Fruit fly (Drosophila melanogaster) whole organism, embryonic: ENCODE data around the gene Idgf4.

Experiments used
- Abd-B ChIP-seq: fragments of 200-800 bp; sonication (Bioruptor generic); optimal IDR thresholded peaks from 2 replicates; lab custom pipeline; 2018; ENCODE audit warnings: missing biosample characterization, mild to moderate bottlenecking, missing genetic modification characterization, moderate library complexity
- CG1024 ChIP-seq: fragments of 200-800 bp; sonication (Bioruptor generic); IDR thresholded peaks from 2 replicates; pipeline ENCODE4 v1.3.6; 2022; ENCODE audit warnings: missing biosample characterization, missing genetic modification characterization
- CG12236 ChIP-seq: fragments of 200-800 bp; sonication (Bioruptor generic); optimal IDR thresholded peaks from 2 replicates; lab custom pipeline; 2016; ENCODE audit warnings: missing biosample characterization, missing genetic modification characterization
- CG1529 ChIP-seq: fragments of 200-800 bp; sonication (Bioruptor generic); optimal IDR thresholded peaks from 3 replicates; lab custom pipeline; 2018; ENCODE audit warnings: missing biosample characterization, missing genetic modification characterization
- CG15696 ChIP-seq: fragments of 200-800 bp; sonication (Bioruptor generic); optimal IDR thresholded peaks from 2 replicates; lab custom pipeline; 2019; ENCODE audit warnings: missing biosample characterization, mild to moderate bottlenecking, missing genetic modification characterization, moderate library complexity
- CG17361 ChIP-seq: fragments of 200-800 bp; sonication (Bioruptor generic); IDR thresholded peaks from 3 replicates; pipeline ENCODE4 v1.3.6; 2022; ENCODE audit warnings: missing biosample characterization, missing genetic modification characterization
- CG17802 ChIP-seq: fragments of 200-800 bp; sonication (Bioruptor generic); optimal IDR thresholded peaks from 2 replicates; lab custom pipeline; 2018; ENCODE audit warnings: missing biosample characterization, mild to moderate bottlenecking, missing genetic modification characterization, moderate library complexity
- CG18262 ChIP-seq: fragments of 200-800 bp; optimal IDR thresholded peaks from 3 replicates; lab custom pipeline; 2019; ENCODE audit warnings: missing biosample characterization, mild to moderate bottlenecking, missing genetic modification characterization, moderate library complexity
- CG2678 ChIP-seq: fragments of 200-800 bp; sonication (Bioruptor generic); optimal IDR thresholded peaks from 3 replicates; lab custom pipeline; 2019; ENCODE audit warnings: missing biosample characterization, mild to moderate bottlenecking, missing genetic modification characterization, moderate library complexity
- CG2875 ChIP-seq: fragments of 200-800 bp; sonication (Bioruptor generic); optimal IDR thresholded peaks from 2 replicates; lab custom pipeline; 2017; ENCODE audit warnings: missing biosample characterization, mild to moderate bottlenecking, missing genetic modification characterization, missing genetic modification reagents
- CG30403 ChIP-seq: fragments of 200-800 bp; sonication (Bioruptor generic); optimal IDR thresholded peaks from 3 replicates; lab custom pipeline; 2016; ENCODE audit warnings: missing biosample characterization, missing genetic modification characterization
- CG30431 ChIP-seq: fragments of 200-800 bp; sonication (Bioruptor generic); optimal IDR thresholded peaks from 2 replicates; lab custom pipeline; 2017; ENCODE audit warnings: missing biosample characterization, missing genetic modification characterization
- CG34224 ChIP-seq: fragments of 200-800 bp; sonication (Bioruptor generic); IDR thresholded peaks from 3 replicates; pipeline ENCODE4 v1.3.6; 2022; ENCODE audit warnings: missing biosample characterization, missing genetic modification characterization; ENCODE audit not compliant: partially characterized antibody
- CG3995 ChIP-seq: fragments of 200-800 bp; sonication (Bioruptor generic); optimal IDR thresholded peaks from 3 replicates; lab custom pipeline; 2016; ENCODE audit warnings: missing biosample characterization, missing genetic modification characterization
- CG4282 ChIP-seq: fragments of 200-800 bp; sonication (Bioruptor generic); optimal IDR thresholded peaks from 2 replicates; lab custom pipeline; 2016; ENCODE audit warnings: missing biosample characterization, missing genetic modification characterization
- CG5953 ChIP-seq: fragments of 200-800 bp; sonication (Bioruptor generic); IDR thresholded peaks from 2 replicates; pipeline ENCODE4 v1.3.6; 2022; ENCODE audit warnings: missing biosample characterization, missing genetic modification characterization
- CG7271 ChIP-seq: fragments of 200-800 bp; sonication (Bioruptor generic); optimal IDR thresholded peaks from 2 replicates; lab custom pipeline; 2018; ENCODE audit warnings: missing biosample characterization, mild to moderate bottlenecking, missing genetic modification characterization, moderate library complexity
- CG7963 ChIP-seq: fragments of 200-800 bp; sonication (Bioruptor generic); IDR thresholded peaks from 3 replicates; pipeline ENCODE4 v1.3.6; 2022; ENCODE audit warnings: missing biosample characterization, missing genetic modification characterization; ENCODE audit not compliant: partially characterized antibody
- CG9797 ChIP-seq: fragments of 200-800 bp; sonication (Bioruptor generic); optimal IDR thresholded peaks from 3 replicates; lab custom pipeline; 2018; ENCODE audit warnings: missing biosample characterization, mild to moderate bottlenecking, missing genetic modification characterization
- Dip2 ChIP-seq: fragments of 200-800 bp; sonication (Bioruptor generic); IDR thresholded peaks from 2 replicates; pipeline ENCODE4 v1.3.6; 2022; ENCODE audit warnings: missing biosample characterization, missing genetic modification characterization
- Fer1 ChIP-seq: fragments of 200-800 bp; sonication (Bioruptor generic); optimal IDR thresholded peaks from 2 replicates; lab custom pipeline; 2017; ENCODE audit warnings: missing biosample characterization, mild to moderate bottlenecking, missing genetic modification characterization
- Hr3 ChIP-seq: fragments of 200-800 bp; sonication (Bioruptor generic); optimal IDR thresholded peaks from 3 replicates; lab custom pipeline; 2016; ENCODE audit warnings: missing biosample characterization, missing genetic modification characterization
- Hr39 ChIP-seq: fragments of >200 bp; optimal IDR thresholded peaks from 2 replicates; lab custom pipeline; 2017
- Hr51 ChIP-seq, 2 experiments: fragments of 200-800 bp; sonication (Bioruptor generic); optimal IDR thresholded peaks; 2 replicates in 1 of 2; 3 replicates in 1 of 2; lab custom pipeline; 2016 to 2018; ENCODE audit warnings: missing biosample characterization in 2 of 2, missing genetic modification characterization in 2 of 2, mild to moderate bottlenecking in 1 of 2, moderate library complexity in 1 of 2
- Hr78 ChIP-seq, 2 experiments: fragments of 200-800 bp in 1 of 2; fragments of >200 bp in 1 of 2; sonication (Bioruptor generic) in 1 of 2; optimal IDR thresholded peaks; 2 replicates each; lab custom pipeline; 2017 to 2019; ENCODE audit warnings: missing biosample characterization in 2 of 2, missing genetic modification characterization in 2 of 2, mild to moderate bottlenecking in 1 of 2, moderate library complexity in 1 of 2
- PHDP ChIP-seq: fragments of 200-800 bp; sonication (Bioruptor generic); optimal IDR thresholded peaks from 3 replicates; lab custom pipeline; 2018; ENCODE audit warnings: missing biosample characterization, mild to moderate bottlenecking, missing genetic modification characterization, moderate library complexity
- Xbp1 ChIP-seq: fragments of 200-800 bp; sonication (Bioruptor generic); optimal IDR thresholded peaks from 3 replicates; lab custom pipeline; 2016; ENCODE audit warnings: missing biosample characterization, mild to moderate bottlenecking, missing genetic modification characterization
- ash1 ChIP-seq: fragments of 200-800 bp; sonication (Bioruptor generic); optimal IDR thresholded peaks from 2 replicates; lab custom pipeline; 2018; ENCODE audit warnings: missing biosample characterization, mild to moderate bottlenecking, missing genetic modification characterization
- az2 ChIP-seq: fragments of 200-800 bp; sonication (Bioruptor generic); optimal IDR thresholded peaks from 3 replicates; lab custom pipeline; 2016; ENCODE audit warnings: missing biosample characterization, missing genetic modification characterization
- btn ChIP-seq: fragments of 200-800 bp; sonication (Bioruptor generic); optimal IDR thresholded peaks from 2 replicates; lab custom pipeline; 2016; ENCODE audit warnings: missing biosample characterization, missing genetic modification characterization
- chm ChIP-seq: fragments of 200-800 bp; sonication (Bioruptor generic); IDR thresholded peaks from 2 replicates; pipeline ENCODE4 v1.3.6; 2022; ENCODE audit warnings: missing biosample characterization, missing genetic modification characterization
- croc ChIP-seq: fragments of 200-800 bp; sonication (Bioruptor generic); conservative IDR thresholded peaks from 3 replicates; pipeline ENCODE4 v1.3.6; 2022; ENCODE audit warnings: missing biosample characterization, missing genetic modification characterization
- danr ChIP-seq: fragments of 200-800 bp; sonication (Bioruptor generic); IDR thresholded peaks from 2 replicates; pipeline ENCODE4 v1.3.6; 2022; ENCODE audit warnings: missing biosample characterization, missing genetic modification characterization
- dysf ChIP-seq: fragments of 200-800 bp; sonication (Bioruptor generic); IDR thresholded peaks from 3 replicates; pipeline ENCODE4 v1.3.6; 2022; ENCODE audit warnings: missing biosample characterization, missing genetic modification characterization
- ewg ChIP-seq: fragments of 200-800 bp; sonication (Bioruptor generic); optimal IDR thresholded peaks from 3 replicates; lab custom pipeline; 2017; ENCODE audit warnings: mild to moderate bottlenecking, missing biosample characterization, missing genetic modification reagents, missing genetic modification characterization
- fd64A ChIP-seq: fragments of 200-800 bp; sonication (Bioruptor generic); optimal IDR thresholded peaks from 3 replicates; lab custom pipeline; 2018; ENCODE audit warnings: missing biosample characterization, mild to moderate bottlenecking, missing genetic modification characterization
- fd96Cb ChIP-seq: fragments of 200-800 bp; sonication (Bioruptor generic); optimal IDR thresholded peaks from 2 replicates; lab custom pipeline; 2018; ENCODE audit warnings: missing biosample characterization, mild to moderate bottlenecking, missing genetic modification characterization, moderate library complexity
- gem ChIP-seq: fragments of 200-800 bp; sonication (Bioruptor generic); optimal IDR thresholded peaks from 2 replicates; lab custom pipeline; 2019; ENCODE audit warnings: missing biosample characterization, mild to moderate bottlenecking, missing genetic modification characterization, moderate library complexity
- grn ChIP-seq: fragments of 200-800 bp; sonication (Bioruptor generic); optimal IDR thresholded peaks from 3 replicates; lab custom pipeline; 2017; ENCODE audit warnings: missing biosample characterization, missing genetic modification characterization
- hb ChIP-seq: fragments of 200-800 bp; sonication (Bioruptor generic); IDR thresholded peaks from 3 replicates; pipeline ENCODE4 v1.3.6; 2022; ENCODE audit warnings: missing biosample characterization, missing genetic modification characterization; ENCODE audit not compliant: partially characterized antibody
- hth ChIP-seq: fragments of >200 bp; optimal IDR thresholded peaks from 2 replicates; lab custom pipeline; 2017; ENCODE audit warnings: inconsistent platforms
- ken ChIP-seq: fragments of 200-800 bp; sonication (Bioruptor generic); IDR thresholded peaks from 3 replicates; pipeline ENCODE4 v1.3.6; 2022; ENCODE audit warnings: missing biosample characterization, missing genetic modification characterization
- oc ChIP-seq: fragments of 200-800 bp; sonication (Bioruptor generic); optimal IDR thresholded peaks from 2 replicates; lab custom pipeline; 2018; ENCODE audit warnings: missing biosample characterization, mild to moderate bottlenecking, missing genetic modification characterization, moderate library complexity
- pb ChIP-seq: fragments of 200-800 bp; sonication (Bioruptor generic); optimal IDR thresholded peaks from 3 replicates; lab custom pipeline; 2016; ENCODE audit warnings: missing biosample characterization, missing genetic modification characterization
- sd ChIP-seq: fragments of 200-800 bp; sonication (Bioruptor generic); optimal IDR thresholded peaks from 3 replicates; lab custom pipeline; 2018; ENCODE audit warnings: missing biosample characterization, mild to moderate bottlenecking, missing genetic modification characterization, moderate library complexity
- sisA ChIP-seq: fragments of 200-800 bp; sonication (Bioruptor generic); IDR thresholded peaks from 2 replicates; pipeline ENCODE4 v1.3.6; 2022; ENCODE audit warnings: missing biosample characterization, missing genetic modification characterization
- wdn ChIP-seq: fragments of 200-800 bp; sonication (Bioruptor generic); IDR thresholded peaks from 2 replicates; pipeline ENCODE4 v1.3.6; 2022; ENCODE audit warnings: missing biosample characterization, missing genetic modification characterization
- zfh1 ChIP-seq: fragments of 200-800 bp; sonication (Bioruptor generic); IDR thresholded peaks from 3 replicates; pipeline ENCODE4 v1.3.6; 2022; ENCODE audit warnings: missing biosample characterization, missing genetic modification characterization

Gene Idgf4

DNA sequence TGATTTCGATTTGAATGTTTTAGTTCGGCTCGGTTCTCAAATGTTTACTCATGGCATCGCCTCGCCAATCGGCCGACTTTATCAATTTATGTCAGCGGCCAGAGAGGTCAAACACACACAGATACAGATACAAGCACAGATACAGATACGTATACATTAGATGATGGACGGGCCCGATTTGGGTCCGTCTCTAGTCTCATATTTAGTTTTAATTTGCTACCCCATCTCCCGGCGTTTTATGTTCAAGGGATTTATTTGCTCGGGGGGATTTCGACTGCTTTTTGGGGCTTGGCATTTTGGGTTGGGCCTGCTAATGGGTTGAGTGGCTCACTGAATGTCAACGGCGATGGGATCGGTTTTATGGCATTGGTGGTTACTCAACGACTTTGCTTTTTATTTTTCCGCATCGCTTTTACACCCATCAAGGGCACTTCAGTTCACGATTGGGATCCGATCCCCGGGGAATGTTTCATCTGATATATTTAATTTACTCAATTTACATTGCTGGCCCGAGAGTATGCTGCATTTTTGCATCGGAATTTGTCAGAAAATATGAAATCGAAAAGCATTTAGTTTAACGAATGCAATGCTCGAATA lies 1.6 kb upstream of the Idgf4 start (continued):
- TF ChIP-seq fd64A (GFP tag; lab: Kevin White, UChicago) (no peak), hth (lab: Kevin White, UChicago) (no peak), sd (tag; lab: Kevin White, UChicago) (peak; percentile 37), CG5953 (GFP tag; lab: Robert Waterston, UW) (no peak), btn (GFP tag; lab: Kevin White, UChicago) (no peak), CG2875 (GFP tag; lab: Kevin White, UChicago) (no peak), hb (GFP tag; lab: Robert Waterston, UW) (no peak), grn (GFP tag; lab: Kevin White, UChicago) (peak; percentile 3), Abd-B (GFP tag; lab: Kevin White, UChicago) (peak; percentile 17), CG9797 (GFP tag; lab: Kevin White, UChicago) (no peak)
- TF ChIP-seq, all 482 proteins: peak for 16

DNA sequence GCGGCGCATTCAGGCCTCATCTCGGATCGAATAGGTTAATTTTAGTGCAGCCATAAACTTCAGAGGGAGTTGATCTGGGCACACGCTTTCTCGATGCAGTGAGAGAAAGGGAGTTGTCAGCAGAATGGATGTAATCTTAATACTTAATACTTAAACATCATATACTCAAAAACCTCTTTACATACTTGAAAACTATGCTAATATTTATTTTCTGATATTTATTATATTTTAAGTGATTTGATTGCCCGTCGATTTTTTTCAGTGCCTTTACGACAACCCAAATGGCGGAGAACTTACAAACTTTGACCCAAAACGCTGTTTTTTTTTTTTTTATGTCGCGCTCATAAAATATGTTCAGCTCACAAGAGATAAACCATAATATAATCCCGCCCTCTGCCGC lies 19.0 kb downstream of the Idgf4 start:
- no peak for TF ChIP-seq wdn (GFP tag; lab: Robert Waterston, UW)
- peak; percentile 49 for TF ChIP-seq Abd-B (GFP tag; lab: Kevin White, UChicago)
- TF ChIP-seq pb (GFP tag; lab: Kevin White, UChicago): no peak
- no peak for TF ChIP-seq CG7963 (GFP tag; lab: Robert Waterston, UW)
- no peak for TF ChIP-seq Hr39 (lab: Kevin White, UChicago)
- TF ChIP-seq ash1 (GFP tag; lab: Kevin White, UChicago): no peak
- TF ChIP-seq CG1529 (GFP tag; lab: Kevin White, UChicago): peak; percentile 11
- no peak for TF ChIP-seq CG3995
- no peak for TF ChIP-seq CG4282 (GFP tag; lab: Kevin White, UChicago)
- TF ChIP-seq zfh1 (GFP tag; lab: Robert Waterston, UW): 0 out of 3 replicates have a peak, but pooled peaks have one; percentile 18
- TF ChIP-seq sisA (GFP tag; lab: Robert Waterston, UW): peak; percentile 60
- TF ChIP-seq CG17802 (tag; lab: Kevin White, UChicago): no peak
- no peak for TF ChIP-seq chm
- TF ChIP-seq fd96Cb (tag; lab: Kevin White, UChicago): peak; percentile 55
- TF ChIP-seq danr (GFP tag; lab: Robert Waterston, UW): no peak
- peak; percentile 1 for TF ChIP-seq Xbp1 (GFP tag; lab: Kevin White, UChicago)
- no peak for TF ChIP-seq CG12236 (GFP tag; lab: Kevin White, UChicago)
- TF ChIP-seq Hr51 (GFP tag; optimal IDR thresholded peaks at IDR 0.05; lab: Kevin White, UChicago): peak in 1 of 2 experiments; percentile 27
- TF ChIP-seq az2 (GFP tag; lab: Kevin White, UChicago): peak; percentile 4
- peak; percentile 34 for TF ChIP-seq PHDP
- TF ChIP-seq Dip2 (GFP tag; lab: Robert Waterston, UW): no peak
- 0 out of 3 replicates have a peak, but pooled peaks have one; percentile 40 for TF ChIP-seq ken (GFP tag; lab: Robert Waterston, UW)
- 0 out of 3 replicates have a peak, but pooled peaks have one; percentile 15 for TF ChIP-seq CG17361
- TF ChIP-seq CG30431 (GFP tag; lab: Kevin White, UChicago): no peak
- TF ChIP-seq CG34224 (GFP tag; lab: Robert Waterston, UW): no peak
- TF ChIP-seq dysf (GFP tag; lab: Robert Waterston, UW): 0 out of 3 replicates have a peak, but pooled peaks have one; percentile 13
- TF ChIP-seq croc (GFP tag; lab: Robert Waterston, UW): peak; percentile 25; the same call in 1 of the 3 replicates
- peak in 1 of 2 experiments; percentile 64 for TF ChIP-seq Hr78 (GFP tag; optimal IDR thresholded peaks at IDR 0.05; lab: Kevin White, UChicago)
- TF ChIP-seq gem (tag; lab: Kevin White, UChicago): peak; percentile 61
- TF ChIP-seq CG30403 (GFP tag; lab: Kevin White, UChicago): peak; percentile 15
- 0 out of 2 replicates have a peak, but pooled peaks have one; percentile 22 for TF ChIP-seq CG1024
- TF ChIP-seq CG7271 (tag; lab: Kevin White, UChicago): no peak
- no peak for TF ChIP-seq CG15696 (tag; lab: Kevin White, UChicago)
- TF ChIP-seq CG2678 (tag; lab: Kevin White, UChicago): peak; percentile 59
- peak; percentile 13 for TF ChIP-seq oc (tag; lab: Kevin White, UChicago)
- peak; percentile 20 for TF ChIP-seq CG18262 (tag; lab: Kevin White, UChicago)
- TF ChIP-seq Hr3 (GFP tag; lab: Kevin White, UChicago): no peak
- TF ChIP-seq ewg (GFP tag; lab: Kevin White, UChicago): peak; percentile 9
- no peak for TF ChIP-seq Fer1
